Fruit fly (Drosophila melanogaster) whole organism, embryonic: ENCODE results near the gene AP-1mu.

Experiments used
- Bgb ChIP-seq: fragments of 200-800 bp; sonication (Bioruptor generic); IDR thresholded peaks from 2 replicates; pipeline ENCODE4 v1.3.6; 2022; ENCODE audit warnings: missing biosample characterization, missing genetic modification characterization; ENCODE audit not compliant: partially characterized antibody
- CG12391 ChIP-seq: fragments of 200-800 bp; sonication (Bioruptor generic); optimal IDR thresholded peaks from 3 replicates; lab custom pipeline; 2018; ENCODE audit warnings: missing biosample characterization, mild to moderate bottlenecking, missing genetic modification characterization, moderate library complexity
- CG13894 ChIP-seq: fragments of 200-800 bp; sonication (Bioruptor generic); optimal IDR thresholded peaks from 3 replicates; lab custom pipeline; 2018; ENCODE audit warnings: missing biosample characterization, mild to moderate bottlenecking, missing genetic modification characterization, moderate library complexity
- CG1529 ChIP-seq: fragments of 200-800 bp; sonication (Bioruptor generic); optimal IDR thresholded peaks from 3 replicates; lab custom pipeline; 2018; ENCODE audit warnings: missing biosample characterization, missing genetic modification characterization
- CG15601 ChIP-seq: fragments of 200-800 bp; sonication (Bioruptor generic); optimal IDR thresholded peaks from 3 replicates; lab custom pipeline; 2019; ENCODE audit warnings: missing biosample characterization, mild to moderate bottlenecking, missing genetic modification characterization, moderate library complexity
- CG17829 ChIP-seq: fragments of 200-800 bp; optimal IDR thresholded peaks from 2 replicates; lab custom pipeline; 2019; ENCODE audit warnings: missing biosample characterization, mild to moderate bottlenecking, missing genetic modification characterization, moderate library complexity
- CG18011 ChIP-seq: fragments of 200-800 bp; sonication (Bioruptor generic); optimal IDR thresholded peaks from 2 replicates; lab custom pipeline; 2017; ENCODE audit warnings: missing biosample characterization, missing genetic modification characterization, mild to moderate bottlenecking, moderate library complexity, missing genotype
- CG18764 ChIP-seq: fragments of 200-800 bp; sonication (Bioruptor generic); optimal IDR thresholded peaks from 3 replicates; lab custom pipeline; 2016; ENCODE audit warnings: missing biosample characterization, missing genetic modification characterization
- CG2678 ChIP-seq: fragments of 200-800 bp; sonication (Bioruptor generic); optimal IDR thresholded peaks from 3 replicates; lab custom pipeline; 2019; ENCODE audit warnings: missing biosample characterization, mild to moderate bottlenecking, missing genetic modification characterization, moderate library complexity
- CG34422 ChIP-seq: fragments of 200-800 bp; sonication (Bioruptor generic); IDR thresholded peaks from 3 replicates; pipeline ENCODE4 v1.3.6; 2022; ENCODE audit warnings: missing biosample characterization, missing genetic modification characterization
- CG3838 ChIP-seq: fragments of 200-800 bp; sonication (Bioruptor generic); optimal IDR thresholded peaks from 3 replicates; lab custom pipeline; 2016; ENCODE audit warnings: missing biosample characterization, missing genetic modification characterization
- CG9215 ChIP-seq: fragments of 200-800 bp; sonication (Bioruptor generic); IDR thresholded peaks from 2 replicates; pipeline ENCODE4 v1.3.6; 2022; ENCODE audit warnings: missing biosample characterization, missing genetic modification characterization
- CG9727 ChIP-seq: fragments of 200-800 bp; sonication (Bioruptor generic); optimal IDR thresholded peaks from 3 replicates; lab custom pipeline; 2017; ENCODE audit warnings: missing biosample characterization, mild to moderate bottlenecking, missing genetic modification characterization
- CTCF ChIP-seq: fragments of 200-800 bp; sonication (Bioruptor generic); optimal IDR thresholded peaks from 2 replicates; lab custom pipeline; 2017; ENCODE audit warnings: missing biosample characterization, mild to moderate bottlenecking, missing genetic modification characterization, moderate library complexity
- Chrac-16 ChIP-seq: fragments of 200-800 bp; sonication (Bioruptor generic); optimal IDR thresholded peaks from 3 replicates; lab custom pipeline; 2016; ENCODE audit warnings: missing biosample characterization, missing genetic modification characterization
- Dbx ChIP-seq: fragments of 200-800 bp; sonication (Bioruptor generic); IDR thresholded peaks from 3 replicates; pipeline ENCODE4 v1.3.6; 2022; ENCODE audit warnings: missing biosample characterization, missing genetic modification characterization
- Dfd ChIP-seq, 2 experiments: fragments of >200 bp; optimal IDR thresholded peaks; 2 replicates each; lab custom pipeline; 2017; ENCODE audit warnings: missing biosample characterization in 2 of 2, missing genetic modification characterization in 2 of 2
- Fer1 ChIP-seq: fragments of 200-800 bp; sonication (Bioruptor generic); optimal IDR thresholded peaks from 2 replicates; lab custom pipeline; 2017; ENCODE audit warnings: missing biosample characterization, mild to moderate bottlenecking, missing genetic modification characterization
- Mad ChIP-seq: fragments of 200-800 bp; sonication (Bioruptor generic); optimal IDR thresholded peaks from 2 replicates; lab custom pipeline; 2016; ENCODE audit warnings: missing biosample characterization, missing genetic modification characterization
- NfI ChIP-seq: fragments of 200-800 bp; sonication (Bioruptor generic); optimal IDR thresholded peaks from 3 replicates; lab custom pipeline; 2018; ENCODE audit warnings: missing biosample characterization, mild to moderate bottlenecking, missing genetic modification characterization, moderate library complexity
- Oaz ChIP-seq: fragments of 200-800 bp; sonication (Bioruptor generic); IDR thresholded peaks from 2 replicates; pipeline ENCODE4 v1.3.6; 2022; ENCODE audit warnings: missing biosample characterization, missing genetic modification characterization
- PHDP ChIP-seq: fragments of 200-800 bp; sonication (Bioruptor generic); optimal IDR thresholded peaks from 3 replicates; lab custom pipeline; 2018; ENCODE audit warnings: missing biosample characterization, mild to moderate bottlenecking, missing genetic modification characterization, moderate library complexity
- Pdp1 ChIP-seq, 2 experiments: fragments of 200-800 bp; sonication (Bioruptor generic); optimal IDR thresholded peaks; 3 replicates each; lab custom pipeline; 2016; ENCODE audit warnings: missing biosample characterization in 2 of 2, missing genetic modification characterization in 2 of 2, mild to moderate bottlenecking in 1 of 2, moderate library complexity in 1 of 2
- Poxn ChIP-seq: fragments of 200-800 bp; sonication (Bioruptor generic); IDR thresholded peaks from 2 replicates; pipeline ENCODE4 v1.3.6; 2022; ENCODE audit warnings: missing biosample characterization, missing genetic modification characterization
- Sox102F ChIP-seq: fragments of 200-800 bp; sonication (Bioruptor generic); optimal IDR thresholded peaks from 2 replicates; lab custom pipeline; 2018; ENCODE audit warnings: missing biosample characterization, mild to moderate bottlenecking, missing genetic modification characterization, moderate library complexity
- TFAM ChIP-seq: fragments of 200-800 bp; sonication (Bioruptor generic); optimal IDR thresholded peaks from 2 replicates; lab custom pipeline; 2017; ENCODE audit warnings: missing biosample characterization, missing genetic modification characterization, inconsistent platforms
- Xrp1 ChIP-seq: fragments of 200-800 bp; sonication (Bioruptor generic); IDR thresholded peaks from 2 replicates; pipeline ENCODE4 v1.3.6; 2022; ENCODE audit warnings: missing biosample characterization, missing genetic modification characterization
- aop ChIP-seq: fragments of 200-800 bp; sonication (Bioruptor generic); IDR thresholded peaks from 2 replicates; pipeline ENCODE4 v1.3.6; 2022; ENCODE audit warnings: missing biosample characterization, missing genetic modification characterization
- bab2 ChIP-seq: fragments of 200-800 bp; sonication (Bioruptor generic); optimal IDR thresholded peaks from 2 replicates; lab custom pipeline; 2016; ENCODE audit warnings: missing biosample characterization, missing genetic modification characterization
- bcd ChIP-seq: fragments of 200-800 bp; sonication (Bioruptor generic); optimal IDR thresholded peaks from 2 replicates; lab custom pipeline; 2017; ENCODE audit warnings: missing biosample characterization, mild to moderate bottlenecking, missing genetic modification characterization
- crc ChIP-seq: fragments of 200-800 bp; sonication (Bioruptor generic); optimal IDR thresholded peaks from 2 replicates; lab custom pipeline; 2016; ENCODE audit warnings: missing biosample characterization, missing genetic modification characterization
- da ChIP-seq: fragments of 200-800 bp; sonication (Bioruptor generic); optimal IDR thresholded peaks from 2 replicates; lab custom pipeline; 2016; ENCODE audit warnings: missing biosample characterization, missing genetic modification characterization
- danr ChIP-seq: fragments of 200-800 bp; sonication (Bioruptor generic); IDR thresholded peaks from 2 replicates; pipeline ENCODE4 v1.3.6; 2022; ENCODE audit warnings: missing biosample characterization, missing genetic modification characterization
- disco-r ChIP-seq: fragments of 200-800 bp; sonication (Bioruptor generic); optimal IDR thresholded peaks from 2 replicates; lab custom pipeline; 2016; ENCODE audit warnings: missing biosample characterization, missing genetic modification characterization
- dm ChIP-seq: fragments of 200-800 bp; sonication (Bioruptor generic); optimal IDR thresholded peaks from 3 replicates; lab custom pipeline; 2016; ENCODE audit warnings: missing biosample characterization, missing genetic modification characterization
- dysf ChIP-seq: fragments of 200-800 bp; sonication (Bioruptor generic); IDR thresholded peaks from 3 replicates; pipeline ENCODE4 v1.3.6; 2022; ENCODE audit warnings: missing biosample characterization, missing genetic modification characterization
- eyg ChIP-seq: fragments of 200-800 bp; sonication (Bioruptor generic); optimal IDR thresholded peaks from 3 replicates; lab custom pipeline; 2016; ENCODE audit warnings: missing biosample characterization, missing genetic modification characterization
- grn ChIP-seq: fragments of 200-800 bp; sonication (Bioruptor generic); optimal IDR thresholded peaks from 3 replicates; lab custom pipeline; 2017; ENCODE audit warnings: missing biosample characterization, missing genetic modification characterization
- jigr1 ChIP-seq: fragments of 200-800 bp; sonication (Bioruptor generic); IDR thresholded peaks from 3 replicates; pipeline ENCODE4 v1.3.6; 2022; ENCODE audit warnings: missing biosample characterization, missing genetic modification characterization
- jing ChIP-seq: fragments of 200-800 bp; sonication (Bioruptor generic); optimal IDR thresholded peaks from 2 replicates; lab custom pipeline; 2018; ENCODE audit warnings: missing biosample characterization, mild to moderate bottlenecking, missing genetic modification characterization
- kni ChIP-seq: fragments of 200-800 bp; sonication (Bioruptor generic); optimal IDR thresholded peaks from 3 replicates; lab custom pipeline; 2017; ENCODE audit warnings: mild to moderate bottlenecking, missing biosample characterization, missing genetic modification reagents, missing genetic modification characterization
- maf-S ChIP-seq: fragments of 200-800 bp; sonication (Bioruptor generic); optimal IDR thresholded peaks from 2 replicates; lab custom pipeline; 2016; ENCODE audit warnings: missing biosample characterization, missing genetic modification characterization
- odd ChIP-seq: fragments of 200-800 bp; sonication (Bioruptor generic); optimal IDR thresholded peaks from 2 replicates; lab custom pipeline; 2017; ENCODE audit warnings: missing biosample characterization, mild to moderate bottlenecking, missing genetic modification characterization
- ro ChIP-seq: fragments of 200-800 bp; sonication (Bioruptor generic); IDR thresholded peaks from 2 replicates; pipeline ENCODE4 v1.3.6; 2022; ENCODE audit warnings: missing biosample characterization, missing genetic modification characterization
- slbo ChIP-seq: fragments of 200-800 bp; sonication (Bioruptor generic); IDR thresholded peaks from 2 replicates; pipeline ENCODE4 v1.3.6; 2022; ENCODE audit warnings: missing biosample characterization, missing genetic modification characterization
- so ChIP-seq: fragments of 200-800 bp; sonication (Bioruptor generic); IDR thresholded peaks from 3 replicates; pipeline ENCODE4 v1.3.6; 2022; ENCODE audit warnings: missing biosample characterization, missing genetic modification characterization
- trh ChIP-seq: fragments of 200-800 bp; sonication (Bioruptor generic); optimal IDR thresholded peaks from 2 replicates; lab custom pipeline; 2016; ENCODE audit warnings: missing biosample characterization, missing genetic modification characterization
- tx ChIP-seq: fragments of 200-800 bp; sonication (Bioruptor generic); optimal IDR thresholded peaks from 2 replicates; lab custom pipeline; 2016; ENCODE audit warnings: missing biosample characterization, missing genetic modification characterization
- unc-4 ChIP-seq: fragments of 200-800 bp; sonication (Bioruptor generic); IDR thresholded peaks from 2 replicates; pipeline ENCODE4 v1.3.6; 2022; ENCODE audit warnings: missing biosample characterization, missing genetic modification characterization; ENCODE audit not compliant: partially characterized antibody

Gene AP-1mu

DNA sequence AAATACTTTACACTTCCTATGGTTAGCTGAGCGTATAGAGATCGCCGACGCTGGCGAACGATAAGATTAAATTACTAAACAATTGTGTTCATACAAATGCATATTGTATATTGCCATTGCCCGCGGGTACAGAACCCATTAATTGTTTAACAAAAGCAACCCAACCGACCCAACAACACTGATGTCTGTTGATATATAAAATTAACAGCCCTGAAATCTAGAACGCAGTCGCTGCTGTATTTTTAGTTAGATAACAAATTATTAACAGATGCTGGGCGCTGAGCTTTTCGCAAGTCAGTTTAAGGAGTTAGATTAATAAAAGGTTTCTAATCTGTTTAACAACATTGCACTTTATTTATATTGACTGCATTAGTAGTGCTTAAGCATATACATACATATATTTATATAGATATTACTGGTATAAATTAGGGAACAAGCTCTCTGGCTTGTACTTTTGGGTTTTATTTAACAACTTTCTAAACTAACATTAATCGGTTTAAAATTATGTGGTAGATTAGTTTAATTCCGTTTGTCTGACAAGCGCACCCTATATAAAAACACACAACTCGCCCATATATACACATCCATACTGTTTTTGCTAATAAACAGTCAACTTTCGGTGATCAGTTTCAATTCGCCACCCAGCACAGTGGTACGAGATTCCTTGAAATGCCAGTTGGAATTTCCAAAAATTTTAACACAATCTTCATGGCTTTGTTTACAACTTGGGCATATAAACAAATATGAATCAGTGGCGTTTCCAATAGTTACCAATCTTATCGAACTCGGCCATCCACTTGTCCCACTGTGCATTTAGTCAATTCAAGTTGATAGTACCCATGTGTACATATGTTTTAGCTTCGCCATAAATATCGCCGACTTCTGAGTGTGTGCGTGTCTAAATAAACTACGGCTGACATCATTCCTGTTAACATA, 31.1 kb downstream of the AP-1mu start (continued):
- TF ChIP-seq da: peak; percentile 64
- peak; percentile 78 for TF ChIP-seq danr
- peak; percentile 39; the same call in 1 of the 2 replicates for TF ChIP-seq Bgb
- peak; percentile 58 for TF ChIP-seq ro (GFP tag; lab: Robert Waterston, UW)
- TF ChIP-seq unc-4 (GFP tag; lab: Robert Waterston, UW): no peak
- TF ChIP-seq jing (GFP tag; lab: Kevin White, UChicago): no peak
- peak; percentile 74 for TF ChIP-seq Mad (GFP tag; lab: Kevin White, UChicago)
- TF ChIP-seq slbo: peak; percentile 93
- peak; percentile 90 for TF ChIP-seq eyg (GFP tag; lab: Kevin White, UChicago)
- TF ChIP-seq bcd (GFP tag; lab: Kevin White, UChicago): peak; percentile 92
- 0 out of 2 replicates have a peak, but pooled peaks have one; percentile 24 for TF ChIP-seq aop (GFP tag; lab: Robert Waterston, UW)
- TF ChIP-seq CG1529: peak; percentile 12
- TF ChIP-seq CTCF: no peak
- TF ChIP-seq Dbx (GFP tag; lab: Robert Waterston, UW): peak; percentile 97
- peak; percentile 66; the same call in 1 of the 3 replicates for TF ChIP-seq jigr1 (GFP tag; lab: Robert Waterston, UW)
- peak; percentile 68 for TF ChIP-seq CG18011 (GFP tag; lab: Kevin White, UChicago)
- peak; percentile 37 for TF ChIP-seq TFAM (GFP tag; lab: Kevin White, UChicago)
- peak; percentile 72 for TF ChIP-seq Chrac-16 (GFP tag; lab: Kevin White, UChicago)
- TF ChIP-seq disco-r (GFP tag; lab: Kevin White, UChicago): peak; percentile 82
- TF ChIP-seq NfI: peak; percentile 88
- peak; percentile 73 for TF ChIP-seq odd
- peak; percentile 87 to 93 for TF ChIP-seq Pdp1 (GFP tag; optimal IDR thresholded peaks at IDR 0.05; lab: Kevin White, UChicago)
- TF ChIP-seq Dfd (GFP tag; optimal IDR thresholded peaks at IDR 0.05; lab: Kevin White, UChicago): no peak
- peak; percentile 85 for TF ChIP-seq maf-S (GFP tag; lab: Kevin White, UChicago)
- peak; percentile 95 for TF ChIP-seq dysf (GFP tag; lab: Robert Waterston, UW)
- TF ChIP-seq PHDP (tag; lab: Kevin White, UChicago): peak; percentile 87
- peak; percentile 54 for TF ChIP-seq dm (GFP tag; lab: Kevin White, UChicago)
- TF ChIP-seq CG17829 (tag; lab: Kevin White, UChicago): peak; percentile 74
- peak; percentile 19 for TF ChIP-seq CG3838 (GFP tag; lab: Kevin White, UChicago)
- peak; percentile 64; the same call in 1 of the 2 replicates for TF ChIP-seq Poxn (GFP tag; lab: Robert Waterston, UW)
- peak; percentile 92 for TF ChIP-seq crc (GFP tag; lab: Kevin White, UChicago)
- TF ChIP-seq CG13894: peak; percentile 88
- peak; percentile 69 for TF ChIP-seq tx (GFP tag; lab: Kevin White, UChicago)
- TF ChIP-seq so (GFP tag; lab: Robert Waterston, UW): peak; percentile 87; the same call in 2 of the 3 replicates
- TF ChIP-seq CG12391: peak; percentile 71
- TF ChIP-seq Fer1: peak; percentile 95
- peak; percentile 91 for TF ChIP-seq CG2678 (tag; lab: Kevin White, UChicago)
- TF ChIP-seq CG15601 (tag; lab: Kevin White, UChicago): no peak
- TF ChIP-seq trh (GFP tag; lab: Kevin White, UChicago): peak; percentile 14
- TF ChIP-seq CG18764 (GFP tag; lab: Kevin White, UChicago): peak; percentile 85
- peak; percentile 91 for TF ChIP-seq bab2 (GFP tag; lab: Kevin White, UChicago)
- TF ChIP-seq CG34422: peak; percentile 93
- peak; percentile 90 for TF ChIP-seq Xrp1 (GFP tag; lab: Robert Waterston, UW)
- TF ChIP-seq CG9727 (GFP tag; lab: Kevin White, UChicago): peak; percentile 90
- peak; percentile 88 for TF ChIP-seq CG9215 (GFP tag; lab: Robert Waterston, UW)
- peak; percentile 68 for TF ChIP-seq Oaz (GFP tag; lab: Robert Waterston, UW)
- peak; percentile 70 for TF ChIP-seq grn (GFP tag; lab: Kevin White, UChicago)
- TF ChIP-seq Sox102F: peak; percentile 82
- no peak for TF ChIP-seq kni (GFP tag; lab: Kevin White, UChicago)
